Worm (Caenorhabditis elegans) whole organism, L4 larva: ENCODE results near the gene kap-1.
A peak's percentile ranks its signal among the peaks of the same experiment; 100 is the strongest.

Experiments used
- F10B5.3 ChIP-seq: sonication (generic microtip); optimal IDR thresholded peaks from 2 replicates; lab custom pipeline; 2016; ENCODE audit warnings: mild to moderate bottlenecking, missing genetic modification characterization, missing compliant biosample characterization
- F26F4.8 ChIP-seq: fragments of 200-800 bp; sonication (Bioruptor generic); conservative IDR thresholded peaks from 2 replicates; pipeline ENCODE4 v1.3.6; 2022; ENCODE audit warnings: missing genetic modification characterization, missing compliant biosample characterization
- R02D3.7 ChIP-seq: fragments of 150-350 bp; sonication (generic microtip); optimal IDR thresholded peaks from 3 replicates; lab custom pipeline; 2014; ENCODE audit warnings: missing biosample characterization, missing genetic modification characterization
- aha-1 ChIP-seq: fragments of 150-350 bp; peaks from one replicate; lab custom pipeline; 2014; ENCODE audit warnings: missing biosample characterization, missing genetic modification characterization
- attf-4 ChIP-seq: sonication (generic microtip); optimal IDR thresholded peaks from 3 replicates; lab custom pipeline; 2017; ENCODE audit warnings: missing biosample characterization, missing genetic modification characterization
- daf-12 ChIP-seq: fragments of 150-350 bp; optimal IDR thresholded peaks from 2 replicates; lab custom pipeline; 2014; ENCODE audit warnings: missing biosample characterization, missing genetic modification reagents, missing genetic modification characterization
- dmd-6 ChIP-seq: fragments of 200-800 bp; sonication (Bioruptor generic); IDR thresholded peaks from 2 replicates; pipeline ENCODE4 v1.3.6; 2022; ENCODE audit warnings: missing genetic modification reagents, missing genetic modification characterization, missing compliant biosample characterization
- dpl-1 ChIP-seq: fragments of 150-350 bp; optimal IDR thresholded peaks from 2 replicates; lab custom pipeline; 2014; ENCODE audit warnings: missing biosample characterization, missing genetic modification reagents, missing genetic modification characterization
- hlh-11 ChIP-seq: fragments of 200-800 bp; sonication (Bioruptor generic); optimal IDR thresholded peaks from 2 replicates; lab custom pipeline; 2018; ENCODE audit warnings: mild to moderate bottlenecking, missing genetic modification characterization, missing compliant biosample characterization
- hlh-30 ChIP-seq: sonication (generic microtip); optimal IDR thresholded peaks from 2 replicates; lab custom pipeline; 2017; ENCODE audit warnings: antibody characterized with exemption, mild to moderate bottlenecking, missing genetic modification characterization, missing compliant biosample characterization; ENCODE audit not compliant: insufficient read depth
- lin-29 ChIP-seq: fragments of 200-800 bp; sonication (Bioruptor generic); IDR thresholded peaks from 2 replicates; pipeline ENCODE4 v1.3.6; 2022; ENCODE audit warnings: missing genetic modification reagents, missing genetic modification characterization, missing compliant biosample characterization
- lsy-2 ChIP-seq, 2 experiments: fragments of 150-350 bp in 1 of 2; sonication (generic microtip) in 1 of 2; optimal IDR thresholded peaks; 2 replicates each; lab custom pipeline; 2014 to 2017; ENCODE audit warnings: missing biosample characterization in 2 of 2, missing genetic modification characterization in 2 of 2
- madf-5 ChIP-seq, 2 experiments: fragments of 200-800 bp; sonication (Bioruptor generic); IDR thresholded peaks; 2 replicates each; pipeline ENCODE4 v1.3.6; 2022; ENCODE audit warnings: missing compliant biosample characterization in 2 of 2, missing genetic modification characterization in 2 of 2
- mdl-1 ChIP-seq, 2 experiments: fragments of 150-350 bp in 1 of 2; sonication (generic microtip) in 1 of 2; optimal IDR thresholded peaks; 2 replicates each; lab custom pipeline; 2014 to 2017; ENCODE audit warnings: missing biosample characterization in 2 of 2, missing genetic modification characterization in 2 of 2
- mdt-29 ChIP-seq: fragments of 200-800 bp; sonication (Bioruptor generic); IDR thresholded peaks from 2 replicates; pipeline ENCODE4 v1.3.6; 2022; ENCODE audit warnings: missing genetic modification reagents, missing genetic modification characterization, missing compliant biosample characterization
- mep-1 ChIP-seq: fragments of 150-350 bp; sonication (generic microtip); optimal IDR thresholded peaks from 3 replicates; lab custom pipeline; 2014; ENCODE audit warnings: missing biosample characterization, missing genetic modification characterization
- mes-2 ChIP-seq: sonication (generic microtip); optimal IDR thresholded peaks from 2 replicates; lab custom pipeline; 2016; ENCODE audit warnings: missing genotype, mild to moderate bottlenecking, missing genetic modification characterization, missing compliant biosample characterization; ENCODE audit not compliant: poor library complexity, severe bottlenecking
- mxl-3 ChIP-seq: fragments of 200-800 bp; sonication (Bioruptor generic); optimal IDR thresholded peaks from 2 replicates; lab custom pipeline; 2018; ENCODE audit warnings: mild to moderate bottlenecking, missing genetic modification characterization, missing compliant biosample characterization
- nhr-11 ChIP-seq: fragments of 150-350 bp; optimal IDR thresholded peaks from 2 replicates; lab custom pipeline; 2014; ENCODE audit warnings: missing biosample characterization, missing genetic modification characterization
- nhr-25 ChIP-seq: sonication (generic microtip); optimal IDR thresholded peaks from 2 replicates; lab custom pipeline; 2017; ENCODE audit warnings: missing genetic modification characterization, mild to moderate bottlenecking, missing compliant biosample characterization, antibody characterized with exemption, moderate library complexity, borderline replicate concordance; ENCODE audit not compliant: insufficient read depth
- nhr-28 ChIP-seq: fragments of 150-350 bp; optimal IDR thresholded peaks from 2 replicates; lab custom pipeline; 2014; ENCODE audit warnings: missing biosample characterization, missing genetic modification characterization
- nhr-41 ChIP-seq: fragments of 200-800 bp; sonication (Bioruptor generic); IDR thresholded peaks from 2 replicates; pipeline ENCODE4 v1.3.6; 2022; ENCODE audit warnings: missing genetic modification reagents, missing genetic modification characterization, missing compliant biosample characterization
- nhr-42 ChIP-seq: fragments of 200-800 bp; sonication (Bioruptor generic); IDR thresholded peaks from 2 replicates; pipeline ENCODE4 v1.3.6; 2022; ENCODE audit warnings: missing genetic modification characterization, missing compliant biosample characterization
- nhr-6 ChIP-seq: fragments of 150-350 bp; optimal IDR thresholded peaks from 2 replicates; lab custom pipeline; 2014; ENCODE audit warnings: missing biosample characterization, missing genetic modification characterization
- sdz-12 ChIP-seq: fragments of 200-800 bp; sonication (Bioruptor generic); optimal IDR thresholded peaks from 2 replicates; lab custom pipeline; 2018; ENCODE audit warnings: mild to moderate bottlenecking, missing genetic modification characterization, missing compliant biosample characterization
- skn-1 ChIP-seq: fragments of 150-350 bp; optimal IDR thresholded peaks from 2 replicates; lab custom pipeline; 2014; ENCODE audit warnings: missing biosample characterization, missing genetic modification characterization
- snpc-1.2 ChIP-seq: fragments of 200-800 bp; sonication (Bioruptor generic); IDR thresholded peaks from 2 replicates; pipeline ENCODE4 v1.3.6; 2022; ENCODE audit warnings: missing genetic modification reagents, missing genetic modification characterization, missing compliant biosample characterization
- snpc-4 ChIP-seq: fragments of 150-350 bp; optimal IDR thresholded peaks from 2 replicates; lab custom pipeline; 2014; ENCODE audit warnings: missing biosample characterization, missing genetic modification characterization
- unc-130 ChIP-seq: sonication (generic microtip); optimal IDR thresholded peaks from 2 replicates; lab custom pipeline; 2016; ENCODE audit warnings: missing genetic modification reagents, missing genetic modification characterization, missing compliant biosample characterization
- unc-62 ChIP-seq, 3 experiments: fragments of 150-350 bp in 1 of 3; sonication (generic microtip); optimal IDR thresholded peaks in 2 of 3; peaks in 1 of 3; 1 replicate in 1 of 3; 2 replicates in 2 of 3; lab custom pipeline; 2014 to 2017; ENCODE audit warnings: missing biosample characterization in 3 of 3, missing genetic modification characterization in 3 of 3, missing genetic modification reagents in 3 of 3, missing genotype in 1 of 3
- ztf-7 ChIP-seq: fragments of 150-350 bp; optimal IDR thresholded peaks from 2 replicates; lab custom pipeline; 2014; ENCODE audit warnings: missing biosample characterization, missing genetic modification characterization

kap-1 gene

DNA sequence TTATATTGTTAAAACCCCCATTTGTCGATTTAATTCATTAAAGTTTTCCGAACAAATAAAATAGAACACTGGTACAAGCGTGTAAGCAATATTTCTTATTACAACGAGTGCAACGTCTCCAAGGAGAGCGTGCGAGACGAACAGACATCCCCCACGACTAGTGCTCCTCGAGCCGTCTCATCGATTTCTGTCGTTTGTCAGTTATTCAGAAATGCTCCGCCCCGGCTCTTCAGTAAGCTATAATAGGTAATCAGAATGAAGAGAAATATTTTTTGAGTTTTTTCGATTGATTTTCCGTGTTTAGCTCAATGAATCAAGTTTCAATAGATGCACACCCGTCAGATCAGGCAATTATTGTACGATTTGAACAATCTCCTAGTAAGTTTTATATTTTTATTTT, at the start of gene kap-1 (continued):
- TF ChIP-seq sdz-12 (GFP tag; lab: Kevin White, UChicago) (peak; percentile 26), unc-130 (GFP tag; lab: Kevin White, UChicago) (no peak)

DNA sequence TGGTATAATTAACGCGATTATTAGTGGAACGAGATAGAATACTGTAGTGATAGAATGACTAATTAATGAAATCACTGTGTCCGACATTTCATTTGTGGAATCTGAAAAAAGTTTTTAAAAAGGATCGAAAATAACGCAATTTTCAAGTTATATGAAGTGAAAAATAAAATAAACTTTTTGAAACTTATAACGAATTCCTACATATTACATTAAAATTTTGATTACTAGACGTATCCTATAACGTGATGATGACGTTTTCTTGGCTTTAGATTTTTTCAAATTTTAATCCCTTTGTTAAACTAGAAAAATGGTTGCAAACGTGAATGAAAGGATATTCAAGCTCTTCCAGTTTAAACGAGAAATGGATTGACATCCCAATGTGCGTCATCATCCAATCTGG, 48.2 kb upstream of the kap-1 start, which contains the start of gene algn-11:
Gene algn-11, minus strand, starts transcription at position 101 of the 400 bp plus-strand sequence.
- TF ChIP-seq attf-4 (tag; lab: Kevin White, UChicago) (no peak), nhr-42 (no peak), lin-29 (GFP tag; lab: Robert Waterston, UW) (no peak), madf-5 (GFP tag; IDR thresholded peaks at IDR 0.05; lab: Robert Waterston, UW) (no peak), dmd-6 (GFP tag; lab: Robert Waterston, UW) (no peak), mdt-29 (no peak), nhr-11 (tag; lab: Kevin White, UChicago) (no peak)
- TF ChIP-seq, all 104 proteins: peak for 0

DNA sequence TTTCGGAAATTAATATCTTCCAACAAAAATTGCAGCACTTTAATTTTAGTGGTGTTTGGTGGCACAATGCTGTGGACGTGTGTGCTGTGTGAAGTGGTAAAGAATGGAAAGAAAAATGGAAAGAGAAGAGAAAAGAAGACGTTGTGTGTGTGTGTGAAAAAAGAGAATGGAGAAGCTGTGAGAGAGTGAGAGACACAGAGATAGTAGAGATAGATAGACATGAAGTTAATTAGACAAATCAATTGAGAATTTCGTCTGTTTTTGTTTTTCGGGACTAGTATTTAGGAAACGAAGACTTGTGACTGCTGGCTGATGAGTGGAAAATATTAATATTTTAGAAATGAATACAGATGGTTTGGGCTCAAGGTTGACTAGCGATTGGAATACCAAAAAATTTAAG, 47.4 kb upstream of the kap-1 start:
- TF ChIP-seq unc-62 (GFP tag; optimal IDR thresholded peaks at IDR 0.05 in 1 of 2; lab: Kevin White, UChicago) (peak in 1 of 2 experiments; percentile 52), unc-62 (tag; optimal IDR thresholded peaks at IDR 0.05; lab: Kevin White, UChicago) (no peak), snpc-4 (tag; lab: Kevin White, UChicago) (no peak)

DNA sequence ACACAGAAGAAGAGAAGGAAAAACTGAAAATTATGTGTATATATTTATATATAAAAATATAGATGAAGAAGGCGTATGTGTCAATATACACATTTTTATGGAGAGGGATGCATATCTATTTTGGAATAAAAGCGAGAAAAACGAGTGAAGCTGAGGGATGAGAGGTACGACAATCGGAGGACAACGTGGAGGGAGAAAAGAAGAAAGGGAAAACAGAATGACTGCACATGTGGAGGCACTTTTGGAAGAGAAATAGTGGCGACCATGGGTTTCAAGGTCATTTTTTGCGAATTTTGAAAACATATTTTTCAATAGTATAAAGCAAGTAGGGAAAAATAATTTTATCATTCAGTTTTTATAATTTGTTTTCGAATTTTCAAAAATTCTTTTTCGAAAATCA, 46.1 kb upstream of the kap-1 start:
- TF ChIP-seq aha-1 (tag; lab: Kevin White, UChicago) (peak; percentile 91), nhr-28 (tag; lab: Kevin White, UChicago) (peak; percentile 38), lsy-2 (tag; optimal IDR thresholded peaks at IDR 0.05; lab: Kevin White, UChicago) (peak in 1 of 2 experiments; percentile 49), mes-2 (tag; lab: Kevin White, UChicago) (peak; percentile 8), skn-1 (tag; lab: Kevin White, UChicago) (no peak), mep-1 (tag; lab: Kevin White, UChicago) (peak; percentile 31), hlh-30 (tag; lab: Kevin White, UChicago) (peak; percentile 76), mxl-3 (peak; percentile 90), mdl-1 (tag; optimal IDR thresholded peaks at IDR 0.05; lab: Kevin White, UChicago) (peak in 1 of 2 experiments; percentile 75), F26F4.8 (GFP tag; lab: Robert Waterston, UW) (no peak)
- TF ChIP-seq, all 104 proteins: peak for 8

DNA sequence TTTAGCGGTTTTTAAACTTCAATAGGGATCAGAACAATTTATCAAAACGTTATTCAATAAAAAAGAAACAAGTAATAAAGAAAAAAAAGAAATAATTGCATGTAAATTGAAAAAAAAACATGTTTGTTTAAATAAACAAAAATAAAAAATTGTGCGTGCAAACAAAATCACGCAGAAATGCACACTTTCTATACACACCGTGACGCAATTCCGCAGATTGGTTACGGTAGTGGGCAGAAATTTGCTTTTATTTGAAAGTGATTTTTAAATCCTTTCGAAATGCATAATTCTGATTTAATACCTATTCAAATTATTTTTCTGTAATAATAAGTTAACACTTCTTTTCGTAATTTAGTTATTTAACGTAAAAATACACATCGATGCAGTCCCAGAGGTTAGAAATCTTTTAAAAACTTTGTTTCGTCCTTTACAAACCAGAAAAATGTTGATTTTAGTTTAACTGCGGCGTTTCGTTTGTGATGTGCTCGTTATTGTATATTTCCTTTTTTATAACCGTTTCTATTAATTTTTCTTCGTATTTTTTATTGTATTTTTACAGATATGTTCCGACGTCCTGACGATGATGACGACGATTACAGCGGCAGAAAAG, 45.5 kb upstream of the kap-1 start, which contains the start of gene cwf-19L2:
Gene cwf-19L2, plus strand, starts transcription at position 560 of the 610 bp plus-strand sequence.
- peak in 1 of 2 experiments; percentile 87 for TF ChIP-seq lsy-2 (tag; optimal IDR thresholded peaks at IDR 0.05; lab: Kevin White, UChicago)
- TF ChIP-seq R02D3.7 = no peak
- no peak for TF ChIP-seq ztf-7 (tag; lab: Kevin White, UChicago)
- peak; percentile 31 for TF ChIP-seq unc-130 (GFP tag; lab: Kevin White, UChicago)
- no peak for TF ChIP-seq dpl-1
- TF ChIP-seq snpc-1.2 (GFP tag; lab: Robert Waterston, UW) = no peak
- TF ChIP-seq F26F4.8 (GFP tag; lab: Robert Waterston, UW) = no peak
- peak; percentile 21 for TF ChIP-seq aha-1 (tag; lab: Kevin White, UChicago)
- TF ChIP-seq nhr-42 = no peak
- TF ChIP-seq mes-2 (tag; lab: Kevin White, UChicago) = peak; percentile 27
- TF ChIP-seq, all 104 proteins: peak for 4

DNA sequence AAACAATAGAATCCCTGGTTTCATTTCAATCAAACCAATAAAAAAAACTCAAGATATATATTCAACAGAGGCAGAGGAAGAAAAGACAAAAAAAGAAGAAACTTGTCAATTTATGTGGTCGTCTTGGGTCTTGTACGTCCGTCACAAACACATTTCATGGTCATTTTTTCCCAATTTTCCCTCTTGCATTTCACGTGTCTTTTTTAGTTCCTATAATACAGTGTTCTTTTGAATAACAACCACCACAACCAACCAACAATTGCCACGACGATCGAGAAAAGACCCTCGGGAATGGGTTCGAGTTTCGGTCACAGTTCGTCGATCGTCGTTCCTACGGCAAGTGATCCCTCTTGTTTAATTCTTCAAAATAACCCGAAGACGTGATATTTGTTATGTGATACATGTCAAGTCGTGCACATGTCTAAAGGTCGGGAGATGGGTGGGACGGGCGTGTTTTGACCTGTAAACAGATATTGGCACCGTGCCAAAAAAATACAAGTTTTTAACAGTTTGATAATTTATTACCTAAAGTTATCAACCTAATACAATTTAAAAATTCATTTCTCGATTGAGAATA, 42.5 kb upstream of the kap-1 start:
- peak; percentile 13 for TF ChIP-seq aha-1 (tag; lab: Kevin White, UChicago)
- no peak for TF ChIP-seq F10B5.3 (tag; lab: Kevin White, UChicago)
- TF ChIP-seq daf-12 = no peak
- no peak for TF ChIP-seq snpc-1.2 (GFP tag; lab: Robert Waterston, UW)
- peak; percentile 61 for TF ChIP-seq nhr-28 (tag; lab: Kevin White, UChicago)
- TF ChIP-seq nhr-6 (tag; lab: Kevin White, UChicago) = no peak
- TF ChIP-seq lsy-2 (tag; optimal IDR thresholded peaks at IDR 0.05; lab: Kevin White, UChicago) = peak in 1 of 2 experiments; percentile 35
- TF ChIP-seq nhr-25 (tag; lab: Kevin White, UChicago) = peak; percentile 37
- peak in 1 of 2 experiments; percentile 99 for TF ChIP-seq unc-62 (GFP tag; optimal IDR thresholded peaks at IDR 0.05 in 1 of 2; lab: Kevin White, UChicago)
- no peak for TF ChIP-seq unc-62 (tag; optimal IDR thresholded peaks at IDR 0.05; lab: Kevin White, UChicago)
- TF ChIP-seq dmd-6 (GFP tag; lab: Robert Waterston, UW) = 0 out of 2 replicates have a peak, but pooled peaks have one; percentile 10
- TF ChIP-seq mep-1 (tag; lab: Kevin White, UChicago) = peak; percentile 29
- TF ChIP-seq hlh-30 (tag; lab: Kevin White, UChicago) = peak; percentile 25
- no peak for TF ChIP-seq nhr-41
- peak; percentile 21 for TF ChIP-seq hlh-11 (tag; lab: Kevin White, UChicago)
- no peak for TF ChIP-seq dpl-1
- TF ChIP-seq attf-4 (tag; lab: Kevin White, UChicago) = no peak
